Fruit fly (Drosophila melanogaster): ENCODE data around the gene Irp-1A.
A peak's percentile ranks its signal among the peaks of the same experiment; 100 is the strongest.

The Irp-1A gene

DNA sequence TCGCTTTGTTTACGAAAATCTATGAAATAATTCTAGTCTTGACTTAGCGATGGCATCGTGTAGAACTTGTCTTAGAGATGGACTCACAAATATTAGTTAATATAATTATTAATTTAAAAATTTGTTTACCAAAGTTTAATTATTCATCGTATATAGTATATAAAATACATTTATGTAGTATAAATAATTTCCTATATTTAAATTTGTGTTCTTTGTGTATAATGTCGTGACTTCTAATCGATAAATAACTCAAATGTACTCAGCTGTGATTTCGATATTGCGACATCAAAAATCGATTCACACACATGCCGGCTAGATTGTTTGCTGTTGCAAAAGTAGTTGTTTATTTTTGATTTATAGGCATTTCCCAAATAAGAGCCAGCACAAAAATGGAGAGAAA, 34.1 kb downstream of the Irp-1A start, which contains the start of the genes wfs1 and Nup133 (continued):
- peak; percentile 40; the same call in 1 of the 2 replicates for TF ChIP-seq Nf-YA (GFP tag; IDR thresholded peaks at IDR 0.05)
- 0 out of 2 replicates have a peak, but pooled peaks have one; percentile 40 for TF ChIP-seq NFAT (GFP tag; IDR thresholded peaks at IDR 0.05)
- TF ChIP-seq gro (GFP tag; optimal IDR thresholded peaks at IDR 0.05): no peak
- TF ChIP-seq CG16863 (GFP tag; optimal IDR thresholded peaks at IDR 0.05): peak; percentile 21
- TF ChIP-seq Elba2 (GFP tag; optimal IDR thresholded peaks at IDR 0.05): peak; percentile 12
- no peak for TF ChIP-seq CG8944 (GFP tag; optimal IDR thresholded peaks at IDR 0.05)
- TF ChIP-seq CG18599 (GFP tag; optimal IDR thresholded peaks at IDR 0.05): peak; percentile 78
- peak; percentile 56 for TF ChIP-seq YL-1 (GFP tag; optimal IDR thresholded peaks at IDR 0.05)
- TF ChIP-seq row (GFP tag; IDR thresholded peaks at IDR 0.05): peak; percentile 94
- peak; percentile 18 for TF ChIP-seq Myb (GFP tag; optimal IDR thresholded peaks at IDR 0.05)
- TF ChIP-seq CG17328 (GFP tag; IDR thresholded peaks at IDR 0.05): peak; percentile 48; the same call in 1 of the 2 replicates
- peak; percentile 55; the same call in 1 of the 2 replicates for TF ChIP-seq ato (GFP tag; IDR thresholded peaks at IDR 0.05; ENCODE audit: partially characterized antibody)
- peak; percentile 64 for TF ChIP-seq CG10654 (GFP tag; optimal IDR thresholded peaks at IDR 0.05)
- no peak for TF ChIP-seq cwo (GFP tag; optimal IDR thresholded peaks at IDR 0.05)
- peak; percentile 70 for TF ChIP-seq CG7271 (tag; optimal IDR thresholded peaks at IDR 0.05)
- TF ChIP-seq prd (optimal IDR thresholded peaks at IDR 0.05): no peak
- TF ChIP-seq prd (GFP tag; IDR thresholded peaks at IDR 0.05): peak; percentile 80
- peak; percentile 93 for TF ChIP-seq CG17829 (tag; optimal IDR thresholded peaks at IDR 0.05)
- peak; percentile 25; the same call in 1 of the 3 replicates for TF ChIP-seq B-H1 (GFP tag; IDR thresholded peaks at IDR 0.05)
- peak; percentile 81 for TF ChIP-seq Fer3 (tag; optimal IDR thresholded peaks at IDR 0.05)
- peak; percentile 91 for TF ChIP-seq CG34224 (GFP tag; IDR thresholded peaks at IDR 0.05; ENCODE audit: partially characterized antibody)
- TF ChIP-seq dm (GFP tag; optimal IDR thresholded peaks at IDR 0.05): no peak
- no peak for TF ChIP-seq jigr1 (GFP tag; IDR thresholded peaks at IDR 0.05)
- peak; percentile 63 for TF ChIP-seq NfI (GFP tag; optimal IDR thresholded peaks at IDR 0.05)
- TF ChIP-seq Ssrp (tag; optimal IDR thresholded peaks at IDR 0.05): peak; percentile 84
- TF ChIP-seq CG7372 (GFP tag; IDR thresholded peaks at IDR 0.05): peak; percentile 65
- peak; percentile 42 for TF ChIP-seq trh (GFP tag; optimal IDR thresholded peaks at IDR 0.05)
- peak; percentile 49; the same call in 1 of the 2 replicates for TF ChIP-seq lmd (GFP tag; IDR thresholded peaks at IDR 0.05)
- TF ChIP-seq trem (tag; optimal IDR thresholded peaks at IDR 0.05): peak; percentile 91
- peak; percentile 71 for TF ChIP-seq Dek (tag; optimal IDR thresholded peaks at IDR 0.05)
- peak; percentile 60 for TF ChIP-seq Asciz (GFP tag; optimal IDR thresholded peaks at IDR 0.05)
- no peak for TF ChIP-seq CG10431 (GFP tag; optimal IDR thresholded peaks at IDR 0.05)
- TF ChIP-seq HHEX (GFP tag; optimal IDR thresholded peaks at IDR 0.05): peak; percentile 49
- no peak for TF ChIP-seq CG7357 (GFP tag; IDR thresholded peaks at IDR 0.05)
- TF ChIP-seq CG16813 (GFP tag; IDR thresholded peaks at IDR 0.05; ENCODE audit: partially characterized antibody): peak; percentile 87
- no peak for TF ChIP-seq GATAe (GFP tag; conservative IDR thresholded peaks at IDR 0.05)
- peak; percentile 59 for TF ChIP-seq CG12155 (GFP tag; optimal IDR thresholded peaks at IDR 0.05)
- no peak for TF ChIP-seq fd64A (GFP tag; optimal IDR thresholded peaks at IDR 0.05)
- TF ChIP-seq Meics (GFP tag; optimal IDR thresholded peaks at IDR 0.05): peak; percentile 76
- TF ChIP-seq CG14050 (GFP tag; IDR thresholded peaks at IDR 0.05): peak; percentile 46; the same call in 1 of the 3 replicates
- TF ChIP-seq zfh2 (GFP tag; optimal IDR thresholded peaks at IDR 0.05): peak; percentile 28
- TF ChIP-seq CG15479 (GFP tag; optimal IDR thresholded peaks at IDR 0.05): peak; percentile 86
- TF ChIP-seq BtbVII (GFP tag; optimal IDR thresholded peaks at IDR 0.05): peak; percentile 35
- TF ChIP-seq Sry-δ (GFP tag; optimal IDR thresholded peaks at IDR 0.05): peak; percentile 72
- TF ChIP-seq Chrac-16 (GFP tag; optimal IDR thresholded peaks at IDR 0.05): peak; percentile 69
- peak; percentile 73 for TF ChIP-seq stwl (tag; optimal IDR thresholded peaks at IDR 0.05)
- TF ChIP-seq CG10979 (tag; optimal IDR thresholded peaks at IDR 0.05): peak; percentile 83
- TF ChIP-seq aop (GFP tag; IDR thresholded peaks at IDR 0.05): no peak
- TF ChIP-seq CG11085 (GFP tag; IDR thresholded peaks at IDR 0.05): peak; percentile 38; the same call in 1 of the 2 replicates
- 0 out of 2 replicates have a peak, but pooled peaks have one; percentile 37 for TF ChIP-seq CG10959 (GFP tag; IDR thresholded peaks at IDR 0.05)
- TF ChIP-seq dimm (GFP tag; IDR thresholded peaks at IDR 0.05): no peak
